In the genomic region with DNA sequence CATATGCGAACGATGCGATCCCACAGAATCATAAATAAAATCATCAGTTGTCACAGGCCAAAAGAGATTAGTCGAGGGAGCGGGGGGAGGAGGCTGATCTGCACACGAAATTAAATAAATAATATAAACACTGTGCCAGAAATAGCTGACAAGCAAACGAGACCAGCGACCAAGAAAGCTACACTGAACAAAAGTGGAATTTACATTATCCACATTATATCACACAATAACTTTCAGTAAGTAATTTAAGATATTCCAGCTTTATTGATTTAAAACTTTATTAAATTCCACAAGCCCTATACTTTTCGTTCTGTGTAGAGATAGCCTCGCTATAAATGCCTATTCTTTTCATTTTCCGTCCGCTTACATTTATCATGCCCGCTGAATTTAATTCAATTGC, we compare ENCODE assay signal across 5 fruit fly cellular contexts.
TF ChIP-seq lines count a peak whose summit lies in the region.

No protein-coding gene starts in this region.

- TF ChIP-seq CTCF in whole organism, embryonic (GFP tag; optimal IDR thresholded peaks at IDR 0.05; lab: Kevin White, UChicago) = peak; percentile 19

TF ChIP-seq in whole organism, adult, 20 proteins besides CTCF, POLR2A, EP300 and RAD21:
- no peak for TF ChIP-seq cic (GFP tag; optimal IDR thresholded peaks at IDR 0.05; lab: Kevin White, UChicago)
- no peak for TF ChIP-seq kay (GFP tag; lab: Kevin White, UChicago; ENCODE audit: borderline replicate concordance)
- peak; percentile 41 for TF ChIP-seq tj (GFP tag; optimal IDR thresholded peaks at IDR 0.05; lab: Kevin White, UChicago)
- TF ChIP-seq CG1620 (GFP tag; optimal IDR thresholded peaks at IDR 0.05; lab: Kevin White, UChicago) = peak; percentile 3
- no peak for TF ChIP-seq toe (GFP tag; optimal IDR thresholded peaks at IDR 0.05; lab: Kevin White, UChicago)
- no peak for TF ChIP-seq pad (GFP tag; optimal IDR thresholded peaks at IDR 0.05; lab: Kevin White, UChicago)
- peak; percentile 38 for TF ChIP-seq CG7101 (tag; optimal IDR thresholded peaks at IDR 0.05; lab: Kevin White, UChicago)
- peak; percentile 11 for TF ChIP-seq CG11617 (GFP tag; optimal IDR thresholded peaks at IDR 0.05; lab: Kevin White, UChicago)
- peak; percentile 51 for TF ChIP-seq CG14711 (tag; optimal IDR thresholded peaks at IDR 0.05; lab: Kevin White, UChicago)
- peak; percentile 16 for TF ChIP-seq Hr96 (GFP tag; optimal IDR thresholded peaks at IDR 0.05; lab: Kevin White, UChicago)
- TF ChIP-seq Clk (GFP tag; optimal IDR thresholded peaks at IDR 0.05; lab: Kevin White, UChicago) = no peak
- TF ChIP-seq bab1 (GFP tag; optimal IDR thresholded peaks at IDR 0.05; lab: Kevin White, UChicago) = peak; percentile 54
- no peak for TF ChIP-seq Mnt (GFP tag; optimal IDR thresholded peaks at IDR 0.05; lab: Kevin White, UChicago)
- TF ChIP-seq CG12768 (GFP tag; optimal IDR thresholded peaks at IDR 0.05; lab: Kevin White, UChicago) = no peak
- peak; percentile 30 for TF ChIP-seq CG33017 (tag; optimal IDR thresholded peaks at IDR 0.05; lab: Kevin White, UChicago)
TF ChIP-seq in whole organism, adult: peak in this region for 8.

TF ChIP-seq in whole organism, embryonic, 481 proteins besides CTCF, POLR2A, EP300 and RAD21 (continues in another document):
- TF ChIP-seq pan (optimal IDR thresholded peaks at IDR 0.05; lab: Kevin White, UChicago) (no peak), pan (GFP tag; optimal IDR thresholded peaks at IDR 0.05 in 1 of 2, IDR thresholded peaks at IDR 0.05 in 1 of 2) (peak in 1 of 2 experiments; percentile 91), klu (GFP tag; IDR thresholded peaks at IDR 0.05; lab: Robert Waterston, UW) (no peak; the same call in 1 of the 2 replicates), CG12744 (GFP tag; optimal IDR thresholded peaks at IDR 0.05; lab: Kevin White, UChicago) (peak; percentile 64), Doc3 (GFP tag; IDR thresholded peaks at IDR 0.05; lab: Robert Waterston, UW; ENCODE audit: partially characterized antibody) (no peak), fru (optimal IDR thresholded peaks at IDR 0.05; lab: Kevin White, UChicago) (no peak), wek (GFP tag; optimal IDR thresholded peaks at IDR 0.05; lab: Kevin White, UChicago) (peak; percentile 27), Fer1 (GFP tag; optimal IDR thresholded peaks at IDR 0.05; lab: Kevin White, UChicago) (peak; percentile 73), CG7271 (tag; optimal IDR thresholded peaks at IDR 0.05; lab: Kevin White, UChicago) (no peak), rib (GFP tag; IDR thresholded peaks at IDR 0.05; lab: Robert Waterston, UW) (no peak; the same call in 1 of the 2 replicates), pho (GFP tag; optimal IDR thresholded peaks at IDR 0.05; lab: Kevin White, UChicago) (no peak), CG18599 (GFP tag; optimal IDR thresholded peaks at IDR 0.05; lab: Kevin White, UChicago) (peak; percentile 80), gcm2 (GFP tag; optimal IDR thresholded peaks at IDR 0.05; lab: Kevin White, UChicago) (peak; percentile 52), Sry-β (GFP tag; optimal IDR thresholded peaks at IDR 0.05; lab: Kevin White, UChicago) (no peak), CG14965 (GFP tag; optimal IDR thresholded peaks at IDR 0.05; lab: Kevin White, UChicago; ENCODE audit: borderline replicate concordance) (peak; percentile 34), crol (GFP tag; IDR thresholded peaks at IDR 0.05; lab: Robert Waterston, UW) (peak; percentile 54), CG11695 (GFP tag; IDR thresholded peaks at IDR 0.05; lab: Robert Waterston, UW) (peak; percentile 91)

TF ChIP-seq in whole organism, prepupa, 60 proteins besides CTCF, POLR2A, EP300 and RAD21 (continues in another document):
- TF ChIP-seq CG15336 (GFP tag; IDR thresholded peaks at IDR 0.05; lab: Robert Waterston, UW) = peak; percentile 91
- TF ChIP-seq topi (GFP tag; optimal IDR thresholded peaks at IDR 0.05; lab: Kevin White, UChicago) = peak; percentile 75
- peak; percentile 76 for TF ChIP-seq OdsH (GFP tag; optimal IDR thresholded peaks at IDR 0.05; lab: Kevin White, UChicago)
- peak; percentile 71 for TF ChIP-seq pdm3 (GFP tag; optimal IDR thresholded peaks at IDR 0.05; lab: Kevin White, UChicago)
- TF ChIP-seq Ets96B (tag; optimal IDR thresholded peaks at IDR 0.05; lab: Kevin White, UChicago) = peak; percentile 67
- peak; percentile 82 for TF ChIP-seq CG32006 (GFP tag; optimal IDR thresholded peaks at IDR 0.05; lab: Kevin White, UChicago)
- TF ChIP-seq CG11762 (GFP tag; optimal IDR thresholded peaks at IDR 0.05; lab: Kevin White, UChicago; ENCODE audit: insufficient read depth) = peak; percentile 67
- TF ChIP-seq Sox14 (GFP tag; optimal IDR thresholded peaks at IDR 0.05; lab: Kevin White, UChicago) = peak; percentile 80
- peak; percentile 78 for TF ChIP-seq achi (GFP tag; optimal IDR thresholded peaks at IDR 0.05; lab: Kevin White, UChicago)
- TF ChIP-seq CG10631 (GFP tag; optimal IDR thresholded peaks at IDR 0.05; lab: Kevin White, UChicago) = peak; percentile 75
- peak; percentile 53 for TF ChIP-seq dac (GFP tag; optimal IDR thresholded peaks at IDR 0.05; lab: Kevin White, UChicago)
- TF ChIP-seq acj6 (GFP tag; optimal IDR thresholded peaks at IDR 0.05; lab: Kevin White, UChicago) = peak; percentile 78
- TF ChIP-seq esn (GFP tag; optimal IDR thresholded peaks at IDR 0.05; lab: Kevin White, UChicago) = peak; percentile 74
- peak; percentile 73 for TF ChIP-seq CG8632 (GFP tag; optimal IDR thresholded peaks at IDR 0.05; lab: Kevin White, UChicago)
- no peak for TF ChIP-seq CG6854 (GFP tag; optimal IDR thresholded peaks at IDR 0.05; lab: Kevin White, UChicago)
- peak; percentile 45 for TF ChIP-seq dsx (GFP tag; optimal IDR thresholded peaks at IDR 0.05; lab: Kevin White, UChicago; ENCODE audit: poor library complexity, severe bottlenecking)
- peak; percentile 66 for TF ChIP-seq CG11294 (GFP tag; IDR thresholded peaks at IDR 0.05; lab: Robert Waterston, UW)
- TF ChIP-seq CG3032 (tag; optimal IDR thresholded peaks at IDR 0.05; lab: Kevin White, UChicago) = peak; percentile 53

TF ChIP-seq in whole organism, pupa, 21 proteins besides CTCF, POLR2A, EP300 and RAD21 (continues in another document):
- no peak for TF ChIP-seq EcR (GFP tag; optimal IDR thresholded peaks at IDR 0.05; lab: Kevin White, UChicago)
- peak; percentile 79 for TF ChIP-seq CG8301 (tag; optimal IDR thresholded peaks at IDR 0.05; lab: Kevin White, UChicago)
- TF ChIP-seq CG17806 (tag; optimal IDR thresholded peaks at IDR 0.05; lab: Kevin White, UChicago) = peak; percentile 71
- peak; percentile 80 for TF ChIP-seq CG14655 (GFP tag; optimal IDR thresholded peaks at IDR 0.05; lab: Kevin White, UChicago)
- no peak for TF ChIP-seq gl (tag; optimal IDR thresholded peaks at IDR 0.05; lab: Kevin White, UChicago)
- TF ChIP-seq CG34367 (tag; optimal IDR thresholded peaks at IDR 0.05; lab: Kevin White, UChicago) = peak; percentile 48
- no peak; the same call in none of the 2 replicates for TF ChIP-seq CG12605 (GFP tag; IDR thresholded peaks at IDR 0.05; lab: Robert Waterston, UW)
- peak; percentile 59 for TF ChIP-seq CG15710 (tag; optimal IDR thresholded peaks at IDR 0.05; lab: Kevin White, UChicago)
- TF ChIP-seq D1 (tag; optimal IDR thresholded peaks at IDR 0.05; lab: Kevin White, UChicago) = peak; percentile 28
- TF ChIP-seq CG8159 (tag; optimal IDR thresholded peaks at IDR 0.05; lab: Kevin White, UChicago) = peak; percentile 61
- TF ChIP-seq Pif1A (GFP tag; optimal IDR thresholded peaks at IDR 0.05; lab: Kevin White, UChicago) = peak; percentile 80
- TF ChIP-seq CG10348 (GFP tag; IDR thresholded peaks at IDR 0.05; lab: Robert Waterston, UW) = no peak
- TF ChIP-seq Ets98B (GFP tag; IDR thresholded peaks at IDR 0.05; lab: Robert Waterston, UW) = peak; percentile 89
- TF ChIP-seq Pif1B (GFP tag; optimal IDR thresholded peaks at IDR 0.05; lab: Kevin White, UChicago) = peak; percentile 69
- TF ChIP-seq rn (GFP tag; IDR thresholded peaks at IDR 0.05; lab: Robert Waterston, UW) = peak; percentile 63; the same call in 1 of the 2 replicates
- TF ChIP-seq Snoo (tag; optimal IDR thresholded peaks at IDR 0.05; lab: Kevin White, UChicago) = peak; percentile 58
- TF ChIP-seq fd96Ca (GFP tag; IDR thresholded peaks at IDR 0.05; lab: Robert Waterston, UW) = peak; percentile 74; the same call in 1 of the 3 replicates
- peak; percentile 88 for TF ChIP-seq CG4496 (GFP tag; IDR thresholded peaks at IDR 0.05; lab: Robert Waterston, UW)
- peak; percentile 88; the same call in 1 of the 2 replicates for TF ChIP-seq CG32121 (GFP tag; IDR thresholded peaks at IDR 0.05; lab: Robert Waterston, UW)

TF ChIP-seq in whole organism, wandering third instar larva, 38 proteins besides CTCF, POLR2A, EP300 and RAD21 (continues in another document):
- TF ChIP-seq woc (GFP tag; optimal IDR thresholded peaks at IDR 0.05; lab: Kevin White, UChicago) = peak; percentile 38
- TF ChIP-seq Jra (GFP tag; optimal IDR thresholded peaks at IDR 0.05; lab: Kevin White, UChicago) = peak; percentile 69
- peak; percentile 81 for TF ChIP-seq h (GFP tag; optimal IDR thresholded peaks at IDR 0.05; lab: Kevin White, UChicago)
- TF ChIP-seq HLH106 (tag; optimal IDR thresholded peaks at IDR 0.05; lab: Kevin White, UChicago) = peak; percentile 66
- TF ChIP-seq fru (GFP tag; optimal IDR thresholded peaks at IDR 0.05; lab: Kevin White, UChicago) = peak; percentile 79
- no peak for TF ChIP-seq sage (GFP tag; optimal IDR thresholded peaks at IDR 0.05; lab: Kevin White, UChicago)
- peak; percentile 76 for TF ChIP-seq Hnf4 (GFP tag; optimal IDR thresholded peaks at IDR 0.05; lab: Kevin White, UChicago)
- peak; percentile 45 for TF ChIP-seq Sp1 (GFP tag; optimal IDR thresholded peaks at IDR 0.05; lab: Kevin White, UChicago)
- TF ChIP-seq foxo (GFP tag; optimal IDR thresholded peaks at IDR 0.05; lab: Kevin White, UChicago) = peak in 1 of 2 experiments; percentile 77
- TF ChIP-seq N (GFP tag; optimal IDR thresholded peaks at IDR 0.05; lab: Kevin White, UChicago) = no peak
- peak; percentile 53 for TF ChIP-seq dsf (GFP tag; optimal IDR thresholded peaks at IDR 0.05; lab: Kevin White, UChicago; ENCODE audit: borderline replicate concordance)
- TF ChIP-seq lola (GFP tag; optimal IDR thresholded peaks at IDR 0.05; lab: Kevin White, UChicago) = no peak
- no peak for TF ChIP-seq Abd-B (GFP tag; optimal IDR thresholded peaks at IDR 0.05; lab: Kevin White, UChicago)
- peak; percentile 59 for TF ChIP-seq psq (GFP tag; optimal IDR thresholded peaks at IDR 0.05; lab: Kevin White, UChicago)
- TF ChIP-seq Rel (GFP tag; optimal IDR thresholded peaks at IDR 0.05; lab: Kevin White, UChicago) = no peak
- TF ChIP-seq Rel (tag; optimal IDR thresholded peaks at IDR 0.05; lab: Kevin White, UChicago) = no peak
- peak; percentile 77 for TF ChIP-seq br (GFP tag; optimal IDR thresholded peaks at IDR 0.05; lab: Kevin White, UChicago)
- TF ChIP-seq CG32264 (GFP tag; optimal IDR thresholded peaks at IDR 0.05; lab: Kevin White, UChicago) = peak; percentile 34
- no peak for TF ChIP-seq jim (GFP tag; optimal IDR thresholded peaks at IDR 0.05; lab: Kevin White, UChicago)
- TF ChIP-seq tai (GFP tag; optimal IDR thresholded peaks at IDR 0.05; lab: Kevin White, UChicago) = peak; percentile 77
- no peak for TF ChIP-seq CG9705 (GFP tag; optimal IDR thresholded peaks at IDR 0.05; lab: Kevin White, UChicago)
- TF ChIP-seq brk (GFP tag; optimal IDR thresholded peaks at IDR 0.05; lab: Kevin White, UChicago) = peak; percentile 60
- TF ChIP-seq sv (GFP tag; optimal IDR thresholded peaks at IDR 0.05; lab: Kevin White, UChicago) = peak; percentile 75
